Fruit fly (Drosophila melanogaster): ENCODE data around the gene CG42553.

DNA sequence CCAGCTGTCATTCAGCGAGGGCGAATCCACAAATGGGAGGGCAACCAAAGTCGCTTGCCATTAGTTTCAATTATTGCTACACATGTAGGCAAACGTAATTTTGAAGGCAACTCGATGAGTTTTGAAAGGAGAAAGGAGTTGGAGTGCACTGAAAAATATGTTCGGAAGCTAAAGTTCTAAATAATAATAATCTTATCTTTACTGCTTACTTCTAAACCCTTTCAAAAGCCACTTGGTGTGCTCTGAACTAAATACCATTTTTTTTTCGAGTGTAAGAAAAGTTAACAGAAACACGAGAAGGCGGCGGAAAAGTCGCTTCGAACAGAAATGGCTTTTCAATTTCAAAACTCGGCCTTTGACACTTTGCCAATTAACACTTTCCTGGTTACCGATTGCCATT is 9.7 kb downstream of the CG42553 start, which contains the start of gene Cep290:
- TF ChIP-seq CTCF (optimal IDR thresholded peaks at IDR 0.05) (no peak), CG8478 (optimal IDR thresholded peaks at IDR 0.05) (no peak)
